Comparison of ENCODE assay signal across 2 worm cellular contexts in the genomic region with DNA sequence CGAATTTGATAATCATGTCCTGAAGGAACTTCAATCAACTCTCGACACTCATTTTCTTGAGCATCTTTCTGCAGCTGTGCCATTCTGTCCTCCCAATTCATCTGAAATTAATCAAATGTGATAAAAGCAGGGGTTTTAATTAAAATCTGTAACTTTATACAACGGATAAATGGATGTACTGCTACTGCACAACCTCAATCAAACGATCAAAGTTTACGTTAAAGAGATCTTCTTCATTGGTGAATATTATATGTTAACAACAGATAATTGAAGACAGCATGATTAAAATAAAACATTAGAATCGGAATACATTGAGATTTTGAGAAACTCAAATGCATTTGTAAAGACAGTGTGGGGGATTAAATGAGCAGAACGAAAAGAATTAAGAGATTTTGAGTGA.
TF ChIP-seq lines count a peak whose summit lies in the region.

A gene (minus strand): TSS at position 101 of the 400 bp plus-strand sequence.

TF ChIP-seq in whole organism, L4 larva, 104 proteins besides CTCF, POLR2A, EP300 and RAD21:
- TF ChIP-seq ctbp-1 (GFP tag; IDR thresholded peaks at IDR 0.05; lab: Robert Waterston, UW) (no peak), dmd-6 (GFP tag; IDR thresholded peaks at IDR 0.05; lab: Robert Waterston, UW) (no peak), ceh-20 (GFP tag; IDR thresholded peaks at IDR 0.05; lab: Robert Waterston, UW) (no peak), ceh-62 (tag; optimal IDR thresholded peaks at IDR 0.05; lab: Kevin White, UChicago) (no peak), nhr-41 (GFP tag; IDR thresholded peaks at IDR 0.05; lab: Robert Waterston, UW) (no peak), T26A8.4 (GFP tag; IDR thresholded peaks at IDR 0.05; lab: Robert Waterston, UW) (no peak), lim-7 (GFP tag; IDR thresholded peaks at IDR 0.05; lab: Robert Waterston, UW) (no peak), duxl-1 (tag; optimal IDR thresholded peaks at IDR 0.05; lab: Kevin White, UChicago; ENCODE audit: poor library complexity) (peak; percentile 24), hif-1 (tag; optimal IDR thresholded peaks at IDR 0.05; lab: Kevin White, UChicago) (no peak), attf-4 (tag; optimal IDR thresholded peaks at IDR 0.05; lab: Kevin White, UChicago) (no peak), ama-1 (optimal IDR thresholded peaks at IDR 0.05; lab: Kevin White, UChicago) (peak; percentile 21)

TF ChIP-seq in whole organism, young adult, 124 proteins besides CTCF, POLR2A, EP300 and RAD21:
- TF ChIP-seq F23B12.7 (tag; optimal IDR thresholded peaks at IDR 0.05; lab: Kevin White, UChicago; ENCODE audit: insufficient read depth) = no peak
- 0 out of 2 replicates have a peak, but pooled peaks have one; percentile 17 for TF ChIP-seq hsf-1 (GFP tag; IDR thresholded peaks at IDR 0.05; lab: Robert Waterston, UW)
- 0 out of 2 replicates have a peak, but pooled peaks have one; percentile 21 for TF ChIP-seq Y95B8A.8 (GFP tag; IDR thresholded peaks at IDR 0.05; lab: Robert Waterston, UW)
